Worm (Caenorhabditis elegans) whole organism, young adult: ENCODE data around the gene flcn-1.

Experiments used
- F22D6.2 ChIP-seq: sonication (generic microtip); optimal IDR thresholded peaks from 2 replicates; lab custom pipeline; 2016; ENCODE audit warnings: mild to moderate bottlenecking, missing genetic modification characterization, missing compliant biosample characterization
- F57C9.4 ChIP-seq: sonication (generic microtip); optimal IDR thresholded peaks from 2 replicates; lab custom pipeline; 2017; ENCODE audit warnings: mild to moderate bottlenecking, missing genetic modification characterization, missing compliant biosample characterization
- ama-1 ChIP-seq, 3 experiments: fragments of 150-350 bp in 1 of 3; sonication (generic microtip) in 2 of 3; optimal IDR thresholded peaks; 2 replicates each; lab custom pipeline; 2014 to 2018; ENCODE audit warnings: missing biosample characterization in 2 of 3, missing genetic modification characterization in 2 of 3, missing genetic modification reagents in 2 of 3
- cebp-1 ChIP-seq, 2 experiments: fragments of 200-800 bp in 1 of 2; sonication (Bioruptor generic) in 1 of 2; sonication (generic microtip) in 1 of 2; IDR thresholded peaks in 1 of 2; optimal IDR thresholded peaks in 1 of 2; 2 replicates each; pipeline versions ENCODE4 v1.3.6 to Lab custom; 2017 to 2022; ENCODE audit warnings: missing compliant biosample characterization in 2 of 2, missing genetic modification characterization in 2 of 2, mild to moderate bottlenecking in 1 of 2, missing genetic modification reagents in 1 of 2, moderate library complexity in 1 of 2
- dpl-1 ChIP-seq: fragments of 150-350 bp; optimal IDR thresholded peaks from 2 replicates; lab custom pipeline; 2014; ENCODE audit warnings: missing biosample characterization, missing genetic modification reagents, missing genetic modification characterization
- egl-44 ChIP-seq: fragments of 200-800 bp; sonication (Bioruptor generic); IDR thresholded peaks from 2 replicates; pipeline ENCODE4 v1.3.6; 2022; ENCODE audit warnings: missing genetic modification reagents, missing genetic modification characterization, missing compliant biosample characterization
- let-526 ChIP-seq: fragments of 200-800 bp; sonication (Bioruptor generic); IDR thresholded peaks from 2 replicates; pipeline ENCODE4 v1.3.6; 2022; ENCODE audit warnings: missing genetic modification reagents, missing genetic modification characterization, missing compliant biosample characterization
- madf-8 ChIP-seq: fragments of 200-800 bp; sonication (Bioruptor generic); conservative IDR thresholded peaks from 2 replicates; pipeline ENCODE4 v1.3.6; 2022; ENCODE audit warnings: missing genetic modification reagents, missing genetic modification characterization, missing compliant biosample characterization
- nfyb-1 ChIP-seq: fragments of 200-800 bp; sonication (Bioruptor generic); IDR thresholded peaks from 2 replicates; pipeline ENCODE4 v1.3.6; 2022; ENCODE audit warnings: missing genetic modification reagents, missing genetic modification characterization, missing compliant biosample characterization
- snpc-1.3 ChIP-seq: sonication (generic microtip); optimal IDR thresholded peaks from 2 replicates; lab custom pipeline; 2017; ENCODE audit warnings: missing genetic modification characterization, mild to moderate bottlenecking, missing compliant biosample characterization, antibody characterized with exemption, moderate library complexity, missing genotype, missing genetic modification reagents; ENCODE audit not compliant: insufficient read depth
- snpc-4 ChIP-seq, 5 experiments: fragments of 150-350 bp in 1 of 5; sonication (generic microtip) in 4 of 5; optimal IDR thresholded peaks; 2 replicates each; lab custom pipeline; 2014 to 2018; ENCODE audit warnings: missing genetic modification characterization in 5 of 5, missing biosample characterization in 3 of 5, antibody characterized with exemption in 2 of 5, mild to moderate bottlenecking in 2 of 5, missing compliant biosample characterization in 2 of 5, missing genotype in 2 of 5, moderate library complexity in 2 of 5, missing genetic modification reagents in 1 of 5

DNA sequence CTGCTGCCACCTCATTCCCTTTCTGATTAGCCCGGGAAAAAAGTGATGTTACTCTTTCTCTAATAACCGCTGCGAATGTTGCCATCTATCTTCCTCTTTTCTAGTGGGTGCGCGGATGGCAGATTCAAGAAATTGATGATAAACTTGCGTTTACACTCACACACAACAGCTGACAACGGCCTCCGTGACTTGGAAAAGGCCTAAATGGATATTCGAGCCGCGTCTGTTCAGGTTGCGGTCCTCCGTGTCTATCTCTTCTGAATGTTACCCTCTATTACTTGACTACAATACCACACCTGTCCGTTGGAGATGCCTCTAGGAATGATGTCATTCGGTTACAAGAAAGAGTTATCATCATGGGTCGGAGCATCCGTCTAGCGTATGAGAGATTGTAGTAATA lies 8.0 kb downstream of the flcn-1 start:
- TF ChIP-seq dpl-1 (GFP tag; lab: Kevin White, UChicago) (no peak), cebp-1 (GFP tag; IDR thresholded peaks at IDR 0.05; lab: Robert Waterston, UW) (no peak), cebp-1 (tag; optimal IDR thresholded peaks at IDR 0.05; lab: Kevin White, UChicago) (no peak), F22D6.2 (no peak), snpc-4 (GFP tag; optimal IDR thresholded peaks at IDR 0.05; lab: Kevin White, UChicago) (no peak), snpc-4 (tag; optimal IDR thresholded peaks at IDR 0.05; lab: Kevin White, UChicago) (no peak), madf-8 (GFP tag; lab: Robert Waterston, UW) (no peak), ama-1 (optimal IDR thresholded peaks at IDR 0.05; lab: Kevin White, UChicago) (no peak), ama-1 (GFP tag; optimal IDR thresholded peaks at IDR 0.05; lab: Kevin White, UChicago) (no peak), let-526 (GFP tag; lab: Robert Waterston, UW) (no peak), egl-44 (GFP tag; lab: Robert Waterston, UW) (no peak), snpc-1.3 (tag; lab: Kevin White, UChicago) (no peak), nfyb-1 (GFP tag; lab: Robert Waterston, UW) (no peak), F57C9.4 (tag; lab: Kevin White, UChicago) (no peak)
